Fruit fly (Drosophila melanogaster): Measurements from ENCODE around the gene CG9114.

CG9114 gene

DNA sequence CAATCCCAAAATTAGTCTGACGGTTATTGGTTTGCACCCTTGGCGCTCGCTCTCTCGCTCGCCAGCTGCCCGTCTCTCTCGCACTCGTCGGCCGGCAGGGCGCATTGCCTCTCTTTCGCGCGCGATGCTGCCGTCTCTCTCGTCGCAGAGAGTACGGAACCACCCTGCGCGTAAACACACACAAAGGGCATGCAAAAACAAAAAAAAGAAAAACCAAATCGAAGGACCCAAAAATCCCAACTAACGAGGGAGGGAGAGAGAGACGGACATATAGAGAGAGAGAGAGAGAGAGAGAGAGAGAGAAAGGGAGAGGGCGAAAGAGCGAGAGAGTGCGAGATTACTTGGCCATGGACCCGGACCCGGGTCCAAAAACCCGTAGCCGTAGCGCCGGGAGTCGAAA, 23.5 kb upstream of the CG9114 start:
- no peak for TF ChIP-seq Pif1B (GFP tag; optimal IDR thresholded peaks at IDR 0.05)
- no peak for TF ChIP-seq Snoo (tag; optimal IDR thresholded peaks at IDR 0.05)
- TF ChIP-seq CG10348 (GFP tag; IDR thresholded peaks at IDR 0.05), result no peak
- TF ChIP-seq CG8301 (tag; optimal IDR thresholded peaks at IDR 0.05), result no peak
- no peak for TF ChIP-seq CG15710 (tag; optimal IDR thresholded peaks at IDR 0.05)
- no peak for TF ChIP-seq EcR (GFP tag; optimal IDR thresholded peaks at IDR 0.05)
- TF ChIP-seq CG12605 (GFP tag; IDR thresholded peaks at IDR 0.05), result no peak
- no peak for TF ChIP-seq CG13204 (GFP tag; optimal IDR thresholded peaks at IDR 0.05)
- TF ChIP-seq CG4496 (GFP tag; IDR thresholded peaks at IDR 0.05), result no peak
- TF ChIP-seq CG8159 (tag; optimal IDR thresholded peaks at IDR 0.05), result no peak
- no peak for TF ChIP-seq CG14655 (GFP tag; optimal IDR thresholded peaks at IDR 0.05)
- TF ChIP-seq CG32121 (GFP tag; IDR thresholded peaks at IDR 0.05), result no peak
- no peak for TF ChIP-seq Ets98B (GFP tag; IDR thresholded peaks at IDR 0.05)
- no peak for TF ChIP-seq rn (GFP tag; IDR thresholded peaks at IDR 0.05)
- TF ChIP-seq D1 (tag; optimal IDR thresholded peaks at IDR 0.05), result no peak
- no peak for TF ChIP-seq CG34367 (tag; optimal IDR thresholded peaks at IDR 0.05)
- TF ChIP-seq Pif1A (GFP tag; optimal IDR thresholded peaks at IDR 0.05), result no peak
- TF ChIP-seq fd96Ca (GFP tag; IDR thresholded peaks at IDR 0.05), result no peak
- no peak for TF ChIP-seq CG9948 (tag; optimal IDR thresholded peaks at IDR 0.05)
- TF ChIP-seq gl (tag; optimal IDR thresholded peaks at IDR 0.05), result no peak

DNA sequence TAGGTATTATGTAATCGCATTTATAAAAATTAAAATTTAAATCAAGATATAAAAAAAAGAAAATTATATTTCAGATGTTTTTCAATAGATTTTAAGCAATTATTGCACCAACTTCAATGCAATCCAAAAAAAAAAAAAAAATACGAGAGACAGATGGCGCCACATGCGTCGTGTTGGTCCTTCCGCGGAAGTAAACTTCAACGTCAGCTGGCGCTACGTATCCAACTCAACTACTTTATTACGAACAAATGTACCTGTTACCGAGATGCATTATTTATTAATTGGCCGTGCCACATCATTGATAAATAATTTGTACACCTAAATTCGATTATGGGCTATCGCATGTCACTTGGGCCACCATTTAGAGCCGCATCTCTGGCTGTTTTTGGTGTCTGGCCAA, 20.7 kb upstream of the CG9114 start:
- no peak for TF ChIP-seq CG8159 (tag; optimal IDR thresholded peaks at IDR 0.05)
- TF ChIP-seq Ets98B (GFP tag; IDR thresholded peaks at IDR 0.05), result no peak
- TF ChIP-seq Pif1A (GFP tag; optimal IDR thresholded peaks at IDR 0.05), result no peak

- TF ChIP-seq CG15710 (tag; optimal IDR thresholded peaks at IDR 0.05), result no peak
- TF ChIP-seq CG10348 (GFP tag; IDR thresholded peaks at IDR 0.05), result no peak
- no peak for TF ChIP-seq CG4496 (GFP tag; IDR thresholded peaks at IDR 0.05)
- TF ChIP-seq CG14655 (GFP tag; optimal IDR thresholded peaks at IDR 0.05), result no peak
- TF ChIP-seq CG13204 (GFP tag; optimal IDR thresholded peaks at IDR 0.05), result no peak
- TF ChIP-seq gl (tag; optimal IDR thresholded peaks at IDR 0.05), result no peak
- no peak for TF ChIP-seq Snoo (tag; optimal IDR thresholded peaks at IDR 0.05)
- no peak for TF ChIP-seq CG17806 (tag; optimal IDR thresholded peaks at IDR 0.05)
- no peak for TF ChIP-seq CG34367 (tag; optimal IDR thresholded peaks at IDR 0.05)
- no peak for TF ChIP-seq CG9948 (tag; optimal IDR thresholded peaks at IDR 0.05)
- no peak for TF ChIP-seq CG32121 (GFP tag; IDR thresholded peaks at IDR 0.05)
These were observed 19.7 kb upstream of the CG9114 start for dm6 chrX:15352692-15353091.

dm6 chrX:15344473-15345331, 11.7 kb upstream of the CG9114 start, which contains the start of the genes CG12608 and Prp5:
TSS of gene CG12608 (minus strand) at chrX:15344625.
TSS of gene Prp5 (plus strand) at chrX:15345169.
- no peak for TF ChIP-seq CG14655 (GFP tag; optimal IDR thresholded peaks at IDR 0.05)
- TF ChIP-seq CG34367 (tag; optimal IDR thresholded peaks at IDR 0.05), result no peak
- TF ChIP-seq Ets98B (GFP tag; IDR thresholded peaks at IDR 0.05), result no peak
- no peak for TF ChIP-seq gl (tag; optimal IDR thresholded peaks at IDR 0.05)
- TF ChIP-seq CG15710 (tag; optimal IDR thresholded peaks at IDR 0.05), result no peak
- TF ChIP-seq CG9948 (tag; optimal IDR thresholded peaks at IDR 0.05), result no peak
- TF ChIP-seq Pif1B (GFP tag; optimal IDR thresholded peaks at IDR 0.05), result no peak
- no peak for TF ChIP-seq CG13204 (GFP tag; optimal IDR thresholded peaks at IDR 0.05)
- TF ChIP-seq EcR (GFP tag; optimal IDR thresholded peaks at IDR 0.05), result no peak

DNA sequence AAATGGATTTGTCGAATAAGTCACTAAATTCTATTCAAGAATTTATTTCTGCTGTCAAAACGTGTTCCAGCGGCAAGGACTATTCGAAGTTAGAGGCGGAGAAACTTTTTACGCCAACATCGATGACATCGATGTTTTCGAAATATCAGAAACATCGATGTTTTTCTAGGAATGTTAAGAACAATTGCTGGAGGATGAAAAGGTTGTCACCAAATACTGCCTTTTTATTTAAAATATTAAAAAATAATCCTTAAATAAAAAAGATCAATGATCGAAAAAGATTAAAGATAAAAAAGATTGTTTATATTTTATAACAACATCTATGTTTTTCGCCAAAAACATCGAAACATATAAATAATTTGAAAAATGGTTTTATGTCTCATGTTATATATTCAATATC, 9.1 kb upstream of the CG9114 start, which contains the start of gene CG9123:
Gene CG9123, minus strand, starts transcription at position 101 of the 400 bp plus-strand sequence.
- no peak for TF ChIP-seq CG8159 (tag; optimal IDR thresholded peaks at IDR 0.05)
- no peak for TF ChIP-seq rn (GFP tag; IDR thresholded peaks at IDR 0.05)
- TF ChIP-seq CG9948 (tag; optimal IDR thresholded peaks at IDR 0.05), result no peak
- no peak for TF ChIP-seq CG8301 (tag; optimal IDR thresholded peaks at IDR 0.05)

DNA sequence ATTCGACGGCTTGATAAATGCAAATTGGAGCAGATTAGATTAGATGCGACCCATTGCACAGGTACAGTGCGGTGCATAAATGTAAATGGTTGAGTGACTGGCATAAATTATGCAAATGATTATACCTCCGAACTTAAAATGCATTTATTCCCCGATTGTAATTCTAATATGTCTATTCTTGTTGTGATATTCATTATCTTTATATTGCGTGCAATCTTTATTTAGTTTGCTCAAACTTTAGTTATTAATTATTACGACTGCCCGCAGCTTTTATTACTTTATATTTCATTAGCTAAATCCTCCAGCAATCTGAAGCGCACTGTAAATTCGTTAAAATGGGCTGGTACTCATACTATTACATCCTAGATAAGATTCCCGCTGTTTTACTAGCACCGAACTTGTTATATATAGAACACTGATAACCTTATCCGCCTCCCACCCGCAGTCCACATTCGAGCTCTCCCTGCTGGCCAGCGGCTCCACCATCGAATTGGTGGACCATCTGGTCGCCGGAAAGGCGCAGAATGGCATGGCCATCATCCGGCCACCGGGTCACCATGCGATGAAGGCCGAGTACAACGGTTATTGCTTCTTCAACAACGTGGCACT, 3.0 kb upstream of the CG9114 start:
- TF ChIP-seq CG17806 (tag; optimal IDR thresholded peaks at IDR 0.05), result no peak
- no peak for TF ChIP-seq Pif1B (GFP tag; optimal IDR thresholded peaks at IDR 0.05)
- no peak for TF ChIP-seq CG8159 (tag; optimal IDR thresholded peaks at IDR 0.05)
- TF ChIP-seq CG32121 (GFP tag; IDR thresholded peaks at IDR 0.05), result no peak
- no peak for TF ChIP-seq CG10348 (GFP tag; IDR thresholded peaks at IDR 0.05)
- no peak for TF ChIP-seq CG4496 (GFP tag; IDR thresholded peaks at IDR 0.05)
- TF ChIP-seq CG8301 (tag; optimal IDR thresholded peaks at IDR 0.05), result no peak
- no peak for TF ChIP-seq CG12605 (GFP tag; IDR thresholded peaks at IDR 0.05)
- TF ChIP-seq CG13204 (GFP tag; optimal IDR thresholded peaks at IDR 0.05), result no peak
- TF ChIP-seq gl (tag; optimal IDR thresholded peaks at IDR 0.05), result no peak
- no peak for TF ChIP-seq CG14655 (GFP tag; optimal IDR thresholded peaks at IDR 0.05)
- no peak for TF ChIP-seq CG34367 (tag; optimal IDR thresholded peaks at IDR 0.05)
- TF ChIP-seq fd96Ca (GFP tag; IDR thresholded peaks at IDR 0.05), result no peak
- TF ChIP-seq D1 (tag; optimal IDR thresholded peaks at IDR 0.05), result no peak
- no peak for TF ChIP-seq EcR (GFP tag; optimal IDR thresholded peaks at IDR 0.05)
- no peak for TF ChIP-seq Ets98B (GFP tag; IDR thresholded peaks at IDR 0.05)
- no peak for TF ChIP-seq CG15710 (tag; optimal IDR thresholded peaks at IDR 0.05)
- no peak for TF ChIP-seq Snoo (tag; optimal IDR thresholded peaks at IDR 0.05)
- no peak for TF ChIP-seq Pif1A (GFP tag; optimal IDR thresholded peaks at IDR 0.05)
